Fruit fly (Drosophila melanogaster): ENCODE data around the gene CG45413.

Gene CG45413

DNA sequence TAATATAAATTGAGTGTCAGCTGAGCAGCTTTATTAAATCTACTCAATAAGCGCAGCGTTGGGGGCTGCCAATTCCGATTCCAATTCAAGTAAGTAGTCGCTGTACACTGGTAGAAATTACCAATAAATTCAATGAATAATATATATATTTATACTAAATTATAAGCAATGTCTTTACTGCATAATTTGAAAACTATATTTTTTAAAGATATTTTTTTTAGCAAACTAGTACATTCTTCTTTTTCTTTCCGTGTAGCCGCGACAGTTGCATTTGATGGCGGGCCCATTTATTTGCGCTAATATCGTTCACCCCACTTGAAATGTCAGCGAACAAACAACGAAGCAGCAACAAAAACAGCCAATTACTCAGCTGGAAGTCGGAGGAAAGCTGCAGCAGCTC is 45.6 kb upstream of the CG45413 start (continued):
- peak; percentile 45 for TF ChIP-seq CG5953 (GFP tag; IDR thresholded peaks at IDR 0.05)
- TF ChIP-seq Jarid2 (GFP tag; optimal IDR thresholded peaks at IDR 0.05): peak; percentile 8
- TF ChIP-seq CG6272 (GFP tag; IDR thresholded peaks at IDR 0.05): no peak
- peak; percentile 74 for TF ChIP-seq CG11504 (tag; optimal IDR thresholded peaks at IDR 0.05)
- peak; percentile 35 for TF ChIP-seq Vsx1 (GFP tag; optimal IDR thresholded peaks at IDR 0.05)
- TF ChIP-seq tna (GFP tag; IDR thresholded peaks at IDR 0.05; ENCODE audit: partially characterized antibody): no peak
- TF ChIP-seq esg (GFP tag; conservative IDR thresholded peaks at IDR 0.05): peak; percentile 52
- TF ChIP-seq CG11723 (GFP tag; optimal IDR thresholded peaks at IDR 0.05): no peak
- TF ChIP-seq vvl (GFP tag; IDR thresholded peaks at IDR 0.05): peak; percentile 86
- no peak for TF ChIP-seq CG7372 (GFP tag; IDR thresholded peaks at IDR 0.05)
- no peak for TF ChIP-seq Lpt (GFP tag; optimal IDR thresholded peaks at IDR 0.05)
- TF ChIP-seq mld (GFP tag; IDR thresholded peaks at IDR 0.05; ENCODE audit: partially characterized antibody): no peak
- TF ChIP-seq sd (tag; optimal IDR thresholded peaks at IDR 0.05): no peak
- peak; percentile 43; the same call in 1 of the 2 replicates for TF ChIP-seq ssp (GFP tag; IDR thresholded peaks at IDR 0.05)
- no peak for TF ChIP-seq chif (GFP tag; optimal IDR thresholded peaks at IDR 0.05)
- TF ChIP-seq CG12219 (GFP tag; optimal IDR thresholded peaks at IDR 0.05): peak; percentile 21
- TF ChIP-seq H2.0 (GFP tag; IDR thresholded peaks at IDR 0.05): no peak
- TF ChIP-seq CG10543 (GFP tag; optimal IDR thresholded peaks at IDR 0.05): no peak
- TF ChIP-seq CG7357 (GFP tag; IDR thresholded peaks at IDR 0.05): no peak
- TF ChIP-seq CG2199 (GFP tag; IDR thresholded peaks at IDR 0.05): no peak
- TF ChIP-seq pho (GFP tag; optimal IDR thresholded peaks at IDR 0.05): no peak
- no peak for TF ChIP-seq pfk (GFP tag; optimal IDR thresholded peaks at IDR 0.05)
- TF ChIP-seq tio (GFP tag; optimal IDR thresholded peaks at IDR 0.05): peak; percentile 27
- no peak for TF ChIP-seq CG4854 (GFP tag; optimal IDR thresholded peaks at IDR 0.05)
- no peak for TF ChIP-seq Dll (GFP tag; IDR thresholded peaks at IDR 0.05; ENCODE audit: partially characterized antibody)
- peak; percentile 47 for TF ChIP-seq CG8359 (GFP tag; optimal IDR thresholded peaks at IDR 0.05; ENCODE audit: borderline replicate concordance)
- no peak for TF ChIP-seq CG6854 (GFP tag; optimal IDR thresholded peaks at IDR 0.05)
- TF ChIP-seq prd (optimal IDR thresholded peaks at IDR 0.05): no peak
- peak; percentile 72 for TF ChIP-seq prd (GFP tag; IDR thresholded peaks at IDR 0.05)
- TF ChIP-seq run (tag; optimal IDR thresholded peaks at IDR 0.05): no peak
- peak; percentile 35; the same call in 1 of the 2 replicates for TF ChIP-seq ara (GFP tag; IDR thresholded peaks at IDR 0.05)
- no peak for TF ChIP-seq Sin3A (optimal IDR thresholded peaks at IDR 0.05)
- TF ChIP-seq Poxn (GFP tag; IDR thresholded peaks at IDR 0.05): 0 out of 2 replicates have a peak, but pooled peaks have one; percentile 6
- peak; percentile 42 for TF ChIP-seq Dek (tag; optimal IDR thresholded peaks at IDR 0.05)
- peak; percentile 71 for TF ChIP-seq sisA (GFP tag; IDR thresholded peaks at IDR 0.05)
- no peak for TF ChIP-seq rib (GFP tag; IDR thresholded peaks at IDR 0.05)
- peak; percentile 72 for TF ChIP-seq Ptx1 (GFP tag; IDR thresholded peaks at IDR 0.05)
- TF ChIP-seq CG17568 (GFP tag; optimal IDR thresholded peaks at IDR 0.05): no peak
- TF ChIP-seq CG2889 (GFP tag; IDR thresholded peaks at IDR 0.05): no peak
- TF ChIP-seq CG7745 (tag; optimal IDR thresholded peaks at IDR 0.05): no peak
- no peak for TF ChIP-seq sr (GFP tag; IDR thresholded peaks at IDR 0.05)
- no peak for TF ChIP-seq Usf (GFP tag; optimal IDR thresholded peaks at IDR 0.05)
- no peak for TF ChIP-seq scrt (GFP tag; optimal IDR thresholded peaks at IDR 0.05)
- peak; percentile 57 for TF ChIP-seq CG10267 (tag; optimal IDR thresholded peaks at IDR 0.05)
- TF ChIP-seq Mrtf (GFP tag; IDR thresholded peaks at IDR 0.05): no peak
- TF ChIP-seq Hr39 (optimal IDR thresholded peaks at IDR 0.05): no peak
- TF ChIP-seq Gug (GFP tag; IDR thresholded peaks at IDR 0.05): peak; percentile 34; the same call in 1 of the 4 replicates
- TF ChIP-seq CG17359 (tag; optimal IDR thresholded peaks at IDR 0.05): peak; percentile 75
- 0 out of 2 replicates have a peak, but pooled peaks have one; percentile 7 for TF ChIP-seq cas (GFP tag; IDR thresholded peaks at IDR 0.05)
- no peak for TF ChIP-seq TFAM (GFP tag; optimal IDR thresholded peaks at IDR 0.05)
- no peak for TF ChIP-seq CG31224 (GFP tag; IDR thresholded peaks at IDR 0.05)
- no peak for TF ChIP-seq CG2129 (GFP tag; IDR thresholded peaks at IDR 0.05; ENCODE audit: partially characterized antibody)

Data from whole organism, embryonic.